Worm (Caenorhabditis elegans) whole organism, late embryonic: Measurements from ENCODE around the gene W06A7.2.
A peak's percentile ranks its signal among the peaks of the same experiment; 100 is the strongest.

Experiments
- C38D4.7 ChIP-seq: fragments of 200-800 bp; sonication (Bioruptor generic); optimal IDR thresholded peaks from 2 replicates; lab custom pipeline; 2018; ENCODE audit warnings: mild to moderate bottlenecking, missing genetic modification characterization, moderate library complexity, missing compliant biosample characterization
- F13H6.1 ChIP-seq: sonication (generic microtip); optimal IDR thresholded peaks from 2 replicates; lab custom pipeline; 2016; ENCODE audit warnings: missing genetic modification characterization, missing compliant biosample characterization
- K09A11.1 ChIP-seq: sonication (generic microtip); optimal IDR thresholded peaks from 2 replicates; lab custom pipeline; 2017; ENCODE audit warnings: antibody characterized with exemption, mild to moderate bottlenecking, missing genetic modification characterization, missing compliant biosample characterization; ENCODE audit not compliant: insufficient read depth
- Y22D7AL.16 ChIP-seq: sonication (generic microtip); optimal IDR thresholded peaks from 2 replicates; lab custom pipeline; 2016; ENCODE audit warnings: missing genetic modification characterization, missing compliant biosample characterization
- ahr-1 ChIP-seq: sonication (generic microtip); optimal IDR thresholded peaks from 2 replicates; lab custom pipeline; 2016; ENCODE audit warnings: missing genetic modification characterization, missing compliant biosample characterization
- ceh-2 ChIP-seq: sonication (generic microtip); optimal IDR thresholded peaks from 2 replicates; lab custom pipeline; 2016; ENCODE audit warnings: missing genotype, missing genetic modification characterization, missing compliant biosample characterization
- ceh-24 ChIP-seq: sonication (generic microtip); optimal IDR thresholded peaks from 2 replicates; lab custom pipeline; 2016; ENCODE audit warnings: mild to moderate bottlenecking, missing genetic modification characterization, missing compliant biosample characterization
- ceh-31 ChIP-seq: sonication (generic microtip); optimal IDR thresholded peaks from 2 replicates; lab custom pipeline; 2016; ENCODE audit warnings: missing genetic modification characterization, missing compliant biosample characterization
- ceh-48 ChIP-seq: sonication (generic microtip); optimal IDR thresholded peaks from 2 replicates; lab custom pipeline; 2016; ENCODE audit warnings: missing genetic modification characterization, inconsistent platforms, missing compliant biosample characterization
- ceh-6 ChIP-seq: fragments of 200-800 bp; sonication (Bioruptor generic); optimal IDR thresholded peaks from 2 replicates; lab custom pipeline; 2018; ENCODE audit warnings: mild to moderate bottlenecking, missing genetic modification characterization, missing compliant biosample characterization
- ceh-9 ChIP-seq: sonication (generic microtip); optimal IDR thresholded peaks from 2 replicates; lab custom pipeline; 2016; ENCODE audit warnings: mild to moderate bottlenecking, missing genetic modification characterization, inconsistent platforms, missing compliant biosample characterization
- che-1 ChIP-seq: sonication (generic microtip); optimal IDR thresholded peaks from 2 replicates; lab custom pipeline; 2016; ENCODE audit warnings: mild to moderate bottlenecking, missing genetic modification characterization, missing compliant biosample characterization
- dve-1 ChIP-seq: sonication (generic microtip); optimal IDR thresholded peaks from 2 replicates; lab custom pipeline; 2017; ENCODE audit warnings: antibody characterized with exemption, mild to moderate bottlenecking, missing genetic modification characterization, missing compliant biosample characterization
- elt-2 ChIP-seq: sonication (generic microtip); optimal IDR thresholded peaks from 2 replicates; lab custom pipeline; 2016; ENCODE audit warnings: missing genetic modification reagents, missing genetic modification characterization, missing compliant biosample characterization
- elt-4 ChIP-seq: sonication (generic microtip); optimal IDR thresholded peaks from 2 replicates; lab custom pipeline; 2016; ENCODE audit warnings: missing genetic modification characterization, missing compliant biosample characterization
- fax-1 ChIP-seq: sonication (generic microtip); optimal IDR thresholded peaks from 2 replicates; lab custom pipeline; 2016; ENCODE audit warnings: missing genotype, missing genetic modification characterization, missing compliant biosample characterization
- fkh-10 ChIP-seq: fragments of 150-350 bp; optimal IDR thresholded peaks from 2 replicates; lab custom pipeline; 2014; ENCODE audit warnings: missing biosample characterization, missing genetic modification reagents, missing genetic modification characterization
- fkh-6 ChIP-seq: sonication (generic microtip); optimal IDR thresholded peaks from 2 replicates; lab custom pipeline; 2016; ENCODE audit warnings: missing genetic modification characterization, missing compliant biosample characterization
- gmeb-2 ChIP-seq: sonication (generic microtip); optimal IDR thresholded peaks from 2 replicates; lab custom pipeline; 2016; ENCODE audit warnings: missing genetic modification characterization, inconsistent platforms, missing compliant biosample characterization
- hlh-13 ChIP-seq: fragments of 200-800 bp; sonication (Bioruptor generic); optimal IDR thresholded peaks from 2 replicates; lab custom pipeline; 2018; ENCODE audit warnings: mild to moderate bottlenecking, missing genetic modification characterization, missing compliant biosample characterization
- hlh-30 ChIP-seq: sonication (generic microtip); optimal IDR thresholded peaks from 2 replicates; lab custom pipeline; 2017; ENCODE audit warnings: antibody characterized with exemption, missing genetic modification characterization, missing compliant biosample characterization; ENCODE audit not compliant: insufficient read depth
- hlh-6 ChIP-seq: sonication (generic microtip); optimal IDR thresholded peaks from 2 replicates; lab custom pipeline; 2016; ENCODE audit warnings: missing genotype, missing genetic modification characterization, missing compliant biosample characterization
- lim-6 ChIP-seq: sonication (generic microtip); optimal IDR thresholded peaks from 2 replicates; lab custom pipeline; 2016; ENCODE audit warnings: missing genetic modification characterization, missing compliant biosample characterization
- madf-2 ChIP-seq: sonication (generic microtip); optimal IDR thresholded peaks from 2 replicates; lab custom pipeline; 2017; ENCODE audit warnings: missing genetic modification characterization, missing compliant biosample characterization
- nhr-11 ChIP-seq: fragments of 150-350 bp; optimal IDR thresholded peaks from 2 replicates; lab custom pipeline; 2014; ENCODE audit warnings: missing biosample characterization, missing genetic modification characterization
- nhr-232 ChIP-seq: sonication (generic microtip); optimal IDR thresholded peaks from 2 replicates; lab custom pipeline; 2016; ENCODE audit warnings: missing genetic modification characterization, missing compliant biosample characterization
- npax-4 ChIP-seq: sonication (generic microtip); optimal IDR thresholded peaks from 2 replicates; lab custom pipeline; 2016; ENCODE audit warnings: missing genetic modification characterization, missing compliant biosample characterization
- odd-2 ChIP-seq: sonication (generic microtip); optimal IDR thresholded peaks from 2 replicates; lab custom pipeline; 2017; ENCODE audit warnings: antibody characterized with exemption, mild to moderate bottlenecking, missing genetic modification characterization, missing compliant biosample characterization
- pag-3 ChIP-seq: sonication (generic microtip); optimal IDR thresholded peaks from 2 replicates; lab custom pipeline; 2016; ENCODE audit warnings: missing compliant biosample characterization, missing genetic modification characterization, borderline replicate concordance
- pax-1 ChIP-seq: fragments of 150-350 bp; optimal IDR thresholded peaks from 2 replicates; lab custom pipeline; 2014; ENCODE audit warnings: missing biosample characterization, missing genetic modification characterization
- pha-2 ChIP-seq: sonication (generic microtip); optimal IDR thresholded peaks from 2 replicates; lab custom pipeline; 2017; ENCODE audit warnings: mild to moderate bottlenecking, missing genetic modification characterization, missing compliant biosample characterization
- pha-4 ChIP-seq: fragments of 150-350 bp; optimal IDR thresholded peaks from 2 replicates; lab custom pipeline; 2018; ENCODE audit warnings: missing biosample characterization, missing genetic modification reagents, missing genetic modification characterization
- pqm-1 ChIP-seq: sonication (generic microtip); optimal IDR thresholded peaks from 2 replicates; lab custom pipeline; 2016; ENCODE audit warnings: missing genetic modification characterization, missing compliant biosample characterization
- pros-1 ChIP-seq: fragments of 150-350 bp; optimal IDR thresholded peaks from 2 replicates; lab custom pipeline; 2014; ENCODE audit warnings: missing biosample characterization, missing genetic modification reagents, missing genetic modification characterization
- sox-2 ChIP-seq: fragments of 200-800 bp; sonication (Bioruptor generic); IDR thresholded peaks from 2 replicates; pipeline ENCODE4 v1.3.6; 2022; ENCODE audit warnings: missing genetic modification reagents, missing genetic modification characterization, missing compliant biosample characterization
- sox-4 ChIP-seq: sonication (generic microtip); optimal IDR thresholded peaks from 2 replicates; lab custom pipeline; 2017; ENCODE audit warnings: mild to moderate bottlenecking, missing genetic modification characterization, inconsistent platforms, missing compliant biosample characterization
- tbx-7 ChIP-seq: sonication (generic microtip); optimal IDR thresholded peaks from 2 replicates; lab custom pipeline; 2016; ENCODE audit warnings: missing genotype, missing genetic modification characterization, missing compliant biosample characterization
- ttx-3 ChIP-seq: sonication (generic microtip); optimal IDR thresholded peaks from 2 replicates; lab custom pipeline; 2016; ENCODE audit warnings: missing genetic modification reagents, missing genetic modification characterization, missing compliant biosample characterization
- unc-3 ChIP-seq, 2 experiments: fragments of 200-800 bp in 1 of 2; sonication (Bioruptor generic) in 1 of 2; sonication (generic microtip) in 1 of 2; conservative IDR thresholded peaks in 1 of 2; optimal IDR thresholded peaks in 1 of 2; 2 replicates each; pipeline versions ENCODE4 v1.3.6 to Lab custom; 2016 to 2022; ENCODE audit warnings: missing compliant biosample characterization in 2 of 2, missing genetic modification characterization in 2 of 2, missing genetic modification reagents in 1 of 2
- unc-42 ChIP-seq: sonication (generic microtip); optimal IDR thresholded peaks from 2 replicates; lab custom pipeline; 2016; ENCODE audit warnings: missing genotype, missing genetic modification characterization, missing compliant biosample characterization
- unc-55 ChIP-seq: sonication (generic microtip); optimal IDR thresholded peaks from 2 replicates; lab custom pipeline; 2017; ENCODE audit warnings: missing biosample characterization, missing genetic modification reagents, missing genetic modification characterization
- unc-86 ChIP-seq: sonication (generic microtip); optimal IDR thresholded peaks from 2 replicates; lab custom pipeline; 2016; ENCODE audit warnings: missing genetic modification characterization, missing compliant biosample characterization
- ztf-16 ChIP-seq: sonication (generic microtip); optimal IDR thresholded peaks from 2 replicates; lab custom pipeline; 2017; ENCODE audit warnings: missing genetic modification characterization, missing compliant biosample characterization

The W06A7.2 gene

DNA sequence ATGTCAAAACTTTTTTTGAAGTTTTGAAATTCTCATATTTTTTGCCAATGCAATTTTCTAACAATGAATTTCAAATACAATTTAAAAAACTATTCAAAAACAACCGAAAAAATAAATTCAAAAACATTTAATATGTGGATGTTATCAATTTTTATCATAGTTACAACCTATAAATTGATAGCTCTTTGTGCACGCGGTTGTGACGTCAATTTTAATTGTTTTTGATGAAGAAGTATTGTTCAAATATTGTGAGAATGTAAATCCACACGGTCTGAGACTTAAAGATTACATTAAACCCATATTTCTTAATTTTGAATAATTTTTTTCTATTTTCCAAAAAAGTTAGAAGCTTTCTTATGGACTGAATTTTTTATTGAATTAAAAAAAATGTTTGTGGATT lies 30.3 kb downstream of the W06A7.2 start:
- TF ChIP-seq fkh-10 (no peak), pag-3 (tag; lab: Kevin White, UChicago) (no peak), dve-1 (tag; lab: Kevin White, UChicago) (no peak), F13H6.1 (tag; lab: Kevin White, UChicago) (no peak), elt-2 (tag; lab: Kevin White, UChicago) (peak; percentile 15), nhr-232 (tag; lab: Kevin White, UChicago) (no peak)

DNA sequence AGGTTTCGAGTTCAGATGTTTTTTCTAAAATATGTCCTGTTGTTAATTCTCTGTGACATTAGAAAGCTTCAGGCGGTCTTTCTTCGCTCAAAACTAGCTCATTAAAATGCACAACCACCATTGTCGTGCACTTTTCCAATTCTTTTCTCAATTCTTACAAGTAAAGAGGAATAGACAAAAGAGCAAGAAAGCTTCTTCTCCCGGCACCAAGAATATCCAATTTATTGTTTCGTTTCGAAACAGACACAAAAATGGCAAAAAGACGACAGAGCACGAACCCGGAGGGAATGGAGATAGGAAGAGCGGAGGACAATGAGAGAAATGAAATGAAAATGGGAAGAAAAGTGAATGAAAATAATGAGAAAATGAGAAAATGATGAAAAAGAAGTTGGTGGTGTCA lies 31.0 kb downstream of the W06A7.2 start:
- TF ChIP-seq pag-3 (tag; lab: Kevin White, UChicago) (no peak), unc-42 (tag; lab: Kevin White, UChicago) (peak; percentile 6)

DNA sequence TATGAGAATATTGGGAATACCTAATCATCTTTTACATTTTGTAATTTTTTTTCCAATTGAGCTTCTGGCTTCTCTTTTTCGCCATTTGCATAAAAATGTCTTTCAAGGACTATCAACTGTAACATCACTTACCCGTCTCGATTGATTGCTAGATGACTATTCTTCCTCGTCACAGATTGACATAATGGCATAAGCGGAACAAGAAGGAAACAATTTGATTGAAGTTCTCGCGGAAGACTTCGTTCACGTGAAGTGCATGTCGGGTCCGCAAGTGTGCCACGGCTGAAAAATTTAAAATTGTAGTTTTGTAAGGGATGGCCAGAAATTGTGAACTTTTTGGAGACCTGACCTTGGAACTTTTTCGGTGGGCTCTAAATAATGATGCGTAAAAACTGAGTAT lies 32.1 kb downstream of the W06A7.2 start:
- TF ChIP-seq pag-3 (tag; lab: Kevin White, UChicago) (no peak), Y22D7AL.16 (tag; lab: Kevin White, UChicago) (no peak), pha-4 (tag; lab: Kevin White, UChicago) (no peak), odd-2 (no peak), ceh-31 (no peak), che-1 (tag; lab: Kevin White, UChicago) (no peak), dve-1 (tag; lab: Kevin White, UChicago) (no peak), unc-3 (GFP tag; conservative IDR thresholded peaks at IDR 0.05; lab: Robert Waterston, UW) (no peak), unc-3 (tag; optimal IDR thresholded peaks at IDR 0.05; lab: Kevin White, UChicago) (no peak), ceh-48 (tag; lab: Kevin White, UChicago) (no peak), fkh-6 (tag; lab: Kevin White, UChicago) (no peak), K09A11.1 (tag; lab: Kevin White, UChicago) (no peak)

DNA sequence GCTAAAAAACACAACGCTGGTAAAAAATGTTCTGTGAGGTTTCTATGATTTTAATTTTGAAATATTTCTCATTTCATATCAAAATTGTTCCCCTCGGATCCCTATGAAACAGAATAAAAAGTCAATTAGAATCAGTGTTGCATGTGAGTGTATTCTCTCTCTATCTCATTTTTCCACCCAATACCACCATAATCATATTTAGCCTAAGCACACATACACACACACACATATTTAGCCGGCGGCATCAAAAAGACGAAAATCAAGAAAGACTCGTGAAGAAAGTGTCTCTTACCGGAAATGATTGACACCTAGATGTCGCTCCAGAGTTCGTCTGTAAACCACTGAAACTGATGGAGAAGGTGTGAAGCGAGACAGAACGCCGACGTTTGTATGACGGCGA lies 32.6 kb downstream of the W06A7.2 start:
- no peak for TF ChIP-seq hlh-13 (GFP tag; lab: Kevin White, UChicago)
- peak; percentile 84 for TF ChIP-seq unc-42 (tag; lab: Kevin White, UChicago)
- TF ChIP-seq npax-4 (tag; lab: Kevin White, UChicago) = no peak
- no peak for TF ChIP-seq hlh-6 (tag; lab: Kevin White, UChicago)
- TF ChIP-seq hlh-30 = no peak

DNA sequence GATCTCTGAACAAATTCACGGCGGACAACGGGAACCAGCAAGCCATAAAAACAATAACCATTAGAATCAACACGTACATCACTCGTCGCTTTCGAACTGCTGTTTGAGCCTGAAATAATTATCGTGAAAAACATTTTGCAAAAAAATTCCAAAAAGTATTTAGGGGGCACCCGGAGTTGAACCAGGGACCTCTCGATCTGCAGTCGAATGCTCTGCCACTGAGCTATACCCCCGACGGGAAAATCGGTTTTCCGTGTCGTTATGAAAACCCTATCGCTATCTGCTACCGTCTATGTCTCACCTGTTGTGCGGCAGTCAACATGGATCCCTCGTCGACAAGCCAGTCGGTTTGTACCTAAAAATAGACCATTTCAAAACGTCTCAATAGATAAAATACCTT lies 34.0 kb downstream of the W06A7.2 start:
- TF ChIP-seq ahr-1 (tag; lab: Kevin White, UChicago) = no peak
- TF ChIP-seq fkh-6 (tag; lab: Kevin White, UChicago) = no peak
- TF ChIP-seq elt-4 (tag; lab: Kevin White, UChicago) = no peak
- no peak for TF ChIP-seq nhr-11 (tag; lab: Kevin White, UChicago)
- peak; percentile 33 for TF ChIP-seq elt-2 (tag; lab: Kevin White, UChicago)
- peak; percentile 44 for TF ChIP-seq gmeb-2
- TF ChIP-seq ceh-31 = no peak
- no peak for TF ChIP-seq sox-2
- TF ChIP-seq pqm-1 (tag; lab: Kevin White, UChicago) = no peak
- TF ChIP-seq pag-3 (tag; lab: Kevin White, UChicago) = no peak
- peak; percentile 40 for TF ChIP-seq madf-2 (tag; lab: Kevin White, UChicago)
- no peak for TF ChIP-seq ttx-3 (tag; lab: Kevin White, UChicago)
- TF ChIP-seq pax-1 (tag; lab: Kevin White, UChicago) = no peak
- peak; percentile 15 for TF ChIP-seq sox-4 (tag; lab: Kevin White, UChicago)
- peak; percentile 47 for TF ChIP-seq ceh-6 (GFP tag; lab: Kevin White, UChicago)
- peak; percentile 62 for TF ChIP-seq che-1 (tag; lab: Kevin White, UChicago)
- TF ChIP-seq K09A11.1 (tag; lab: Kevin White, UChicago) = no peak
- TF ChIP-seq lim-6 (tag; lab: Kevin White, UChicago) = no peak
- TF ChIP-seq unc-86 (tag; lab: Kevin White, UChicago) = peak; percentile 42
- peak; percentile 19 for TF ChIP-seq pha-2
- no peak for TF ChIP-seq unc-55 (GFP tag; lab: Kevin White, UChicago)
- TF ChIP-seq fax-1 (tag; lab: Kevin White, UChicago) = peak; percentile 23
- TF ChIP-seq ceh-2 (tag; lab: Kevin White, UChicago) = peak; percentile 32
- no peak for TF ChIP-seq pros-1 (tag; lab: Kevin White, UChicago)
- TF ChIP-seq tbx-7 (tag; lab: Kevin White, UChicago) = no peak
- TF ChIP-seq fkh-10 = no peak
- TF ChIP-seq pha-4 (tag; lab: Kevin White, UChicago) = no peak
- TF ChIP-seq nhr-232 (tag; lab: Kevin White, UChicago) = peak; percentile 31
- peak; percentile 11 for TF ChIP-seq ztf-16 (tag; lab: Kevin White, UChicago)
- peak; percentile 57 for TF ChIP-seq C38D4.7 (GFP tag; lab: Kevin White, UChicago)
- TF ChIP-seq ceh-24 = no peak
- no peak for TF ChIP-seq ceh-9 (tag; lab: Kevin White, UChicago)
